Worm (Caenorhabditis elegans) whole organism, L2 larva: ENCODE measurements around the gene C47A4.1.

Experiments used
- C34F6.9 ChIP-seq: fragments of 150-350 bp; optimal IDR thresholded peaks from 2 replicates; lab custom pipeline; 2014; ENCODE audit warnings: missing biosample characterization, missing genetic modification characterization
- F13H6.1 ChIP-seq: sonication (generic microtip); optimal IDR thresholded peaks from 2 replicates; lab custom pipeline; 2016; ENCODE audit warnings: missing genetic modification characterization, missing compliant biosample characterization
- R02D3.7 ChIP-seq: fragments of 150-350 bp; optimal IDR thresholded peaks from 2 replicates; lab custom pipeline; 2014; ENCODE audit warnings: missing biosample characterization, missing genetic modification characterization
- alr-1 ChIP-seq: fragments of 150-350 bp; optimal IDR thresholded peaks from 2 replicates; lab custom pipeline; 2014; ENCODE audit warnings: missing biosample characterization, missing genetic modification characterization
- aly-2 ChIP-seq: fragments of 150-350 bp; optimal IDR thresholded peaks from 2 replicates; lab custom pipeline; 2014; ENCODE audit warnings: missing biosample characterization, missing genetic modification characterization
- ama-1 ChIP-seq: fragments of 150-350 bp; optimal IDR thresholded peaks from 2 replicates; lab custom pipeline; 2018; ENCODE audit warnings: inconsistent platforms
- blmp-1 ChIP-seq: sonication (generic microtip); optimal IDR thresholded peaks from 2 replicates; lab custom pipeline; 2017; ENCODE audit warnings: missing genetic modification characterization, mild to moderate bottlenecking, missing compliant biosample characterization, antibody characterized with exemption, moderate library complexity; ENCODE audit not compliant: insufficient read depth
- ceh-16 ChIP-seq: fragments of 150-350 bp; optimal IDR thresholded peaks from 2 replicates; lab custom pipeline; 2014; ENCODE audit warnings: missing biosample characterization, missing genetic modification characterization
- crh-2 ChIP-seq: sonication (generic microtip); optimal IDR thresholded peaks from 2 replicates; lab custom pipeline; 2017; ENCODE audit warnings: missing biosample characterization, missing genetic modification characterization
- dmd-4 ChIP-seq: sonication (generic microtip); optimal IDR thresholded peaks from 2 replicates; lab custom pipeline; 2017; ENCODE audit warnings: missing biosample characterization, missing genetic modification characterization
- egl-27 ChIP-seq: sonication (generic microtip); optimal IDR thresholded peaks from 3 replicates; lab custom pipeline; 2017; ENCODE audit warnings: missing biosample characterization, missing genetic modification reagents, missing genetic modification characterization
- fos-1 ChIP-seq: fragments of 150-350 bp; optimal IDR thresholded peaks from 2 replicates; lab custom pipeline; 2014; ENCODE audit warnings: missing biosample characterization, missing genetic modification characterization
- gmeb-1 ChIP-seq: fragments of 150-350 bp; optimal IDR thresholded peaks from 2 replicates; lab custom pipeline; 2014; ENCODE audit warnings: missing biosample characterization, missing genetic modification characterization
- lin-11 ChIP-seq: fragments of 150-350 bp; sonication (generic microtip); optimal IDR thresholded peaks from 2 replicates; lab custom pipeline; 2014; ENCODE audit warnings: missing biosample characterization, missing genetic modification characterization, inconsistent platforms, mixed read lengths
- lin-13 ChIP-seq: fragments of 150-350 bp; optimal IDR thresholded peaks from 2 replicates; lab custom pipeline; 2014; ENCODE audit warnings: missing biosample characterization, missing genetic modification reagents, missing genetic modification characterization
- lsy-2 ChIP-seq, 2 experiments: fragments of 150-350 bp in 1 of 2; sonication (generic microtip) in 1 of 2; optimal IDR thresholded peaks; 2 replicates each; lab custom pipeline; 2014 to 2017; ENCODE audit warnings: missing biosample characterization in 2 of 2, missing genetic modification characterization in 2 of 2
- mab-5 ChIP-seq: fragments of 150-350 bp; optimal IDR thresholded peaks from 2 replicates; lab custom pipeline; 2014; ENCODE audit warnings: missing biosample characterization, missing genetic modification characterization
- mbf-1 ChIP-seq: sonication (generic microtip); optimal IDR thresholded peaks from 2 replicates; lab custom pipeline; 2017; ENCODE audit warnings: missing biosample characterization, missing genetic modification characterization
- nhr-10 ChIP-seq: sonication (generic microtip); optimal IDR thresholded peaks from 2 replicates; lab custom pipeline; 2017; ENCODE audit warnings: missing biosample characterization, missing genetic modification characterization
- nhr-11 ChIP-seq: fragments of 150-350 bp; optimal IDR thresholded peaks from 2 replicates; lab custom pipeline; 2014; ENCODE audit warnings: missing biosample characterization, missing genetic modification characterization
- nhr-129 ChIP-seq: fragments of 150-350 bp; optimal IDR thresholded peaks from 2 replicates; lab custom pipeline; 2014; ENCODE audit warnings: missing biosample characterization, missing genetic modification characterization
- nhr-21 ChIP-seq: fragments of 150-350 bp; optimal IDR thresholded peaks from 2 replicates; lab custom pipeline; 2014; ENCODE audit warnings: missing biosample characterization, missing genetic modification characterization
- nhr-237 ChIP-seq: fragments of 150-350 bp; optimal IDR thresholded peaks from 2 replicates; lab custom pipeline; 2014; ENCODE audit warnings: missing biosample characterization, missing genetic modification characterization
- nhr-25 ChIP-seq: fragments of 150-350 bp; sonication (generic microtip); optimal IDR thresholded peaks from 3 replicates; lab custom pipeline; 2014; ENCODE audit warnings: missing biosample characterization, missing genetic modification characterization
- nhr-6 ChIP-seq: fragments of 150-350 bp; optimal IDR thresholded peaks from 2 replicates; lab custom pipeline; 2014; ENCODE audit warnings: missing biosample characterization, missing genetic modification characterization
- peb-1 ChIP-seq: fragments of 150-350 bp; optimal IDR thresholded peaks from 2 replicates; lab custom pipeline; 2014; ENCODE audit warnings: missing biosample characterization, missing genetic modification characterization
- sem-4 ChIP-seq: fragments of 150-350 bp; optimal IDR thresholded peaks from 2 replicates; lab custom pipeline; 2014; ENCODE audit warnings: missing biosample characterization, missing genetic modification reagents, missing genetic modification characterization
- skn-1 ChIP-seq: sonication (generic microtip); optimal IDR thresholded peaks from 2 replicates; lab custom pipeline; 2017; ENCODE audit warnings: missing biosample characterization, missing genetic modification characterization
- sma-3 ChIP-seq: sonication (generic microtip); optimal IDR thresholded peaks from 2 replicates; lab custom pipeline; 2016; ENCODE audit warnings: missing genetic modification reagents, missing genetic modification characterization, missing compliant biosample characterization
- sma-9 ChIP-seq, 2 experiments: fragments of 150-350 bp in 1 of 2; sonication (generic microtip) in 1 of 2; optimal IDR thresholded peaks; 2 replicates each; lab custom pipeline; 2014 to 2016; ENCODE audit warnings: missing genetic modification characterization in 2 of 2, mild to moderate bottlenecking in 1 of 2, missing biosample characterization in 1 of 2, missing compliant biosample characterization in 1 of 2, missing genetic modification reagents in 1 of 2, moderate library complexity in 1 of 2
- snpc-4 ChIP-seq: fragments of 150-350 bp; optimal IDR thresholded peaks from 2 replicates; lab custom pipeline; 2014; ENCODE audit warnings: missing biosample characterization, missing genetic modification characterization
- unc-55 ChIP-seq: fragments of 150-350 bp; sonication (generic microtip); optimal IDR thresholded peaks from 3 replicates; lab custom pipeline; 2014; ENCODE audit warnings: missing biosample characterization, missing genetic modification reagents, missing genetic modification characterization
- unc-62 ChIP-seq: fragments of 150-350 bp; optimal IDR thresholded peaks from 2 replicates; lab custom pipeline; 2014; ENCODE audit warnings: missing biosample characterization, missing genetic modification reagents, missing genetic modification characterization
- zag-1 ChIP-seq: fragments of 150-350 bp; optimal IDR thresholded peaks from 2 replicates; lab custom pipeline; 2014; ENCODE audit warnings: missing biosample characterization, missing genetic modification characterization
- ztf-1 ChIP-seq: fragments of 200-800 bp; sonication (Bioruptor generic); conservative IDR thresholded peaks from 2 replicates; pipeline ENCODE4 v1.3.6; 2022; ENCODE audit warnings: missing genetic modification characterization, missing compliant biosample characterization
- ztf-4 ChIP-seq: fragments of 150-350 bp; optimal IDR thresholded peaks from 2 replicates; lab custom pipeline; 2014; ENCODE audit warnings: missing biosample characterization, missing genetic modification characterization

C47A4.1 gene

DNA sequence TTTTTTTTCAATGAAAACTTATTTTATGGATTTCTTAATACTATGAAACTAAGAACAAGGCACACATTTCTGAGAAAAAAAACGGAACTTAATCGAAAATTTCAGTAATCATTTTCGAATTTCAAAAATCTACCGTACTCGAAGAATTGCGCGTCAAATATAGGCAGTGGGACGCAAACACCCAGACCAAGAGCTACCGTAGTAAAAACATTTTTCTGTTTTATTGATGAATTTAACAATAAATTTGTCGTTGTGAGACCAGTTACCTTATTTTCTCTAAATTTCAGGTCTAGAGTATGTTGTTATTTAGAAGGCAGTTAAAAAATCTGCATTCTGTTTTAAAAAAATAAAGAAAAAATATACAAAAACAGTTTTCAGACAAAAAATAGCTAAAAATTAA, 28.5 kb downstream of the C47A4.1 start:
- TF ChIP-seq nhr-11 (tag; lab: Kevin White, UChicago) (no peak), peb-1 (tag; lab: Kevin White, UChicago) (no peak), alr-1 (tag; lab: Kevin White, UChicago) (no peak), ama-1 (lab: Kevin White, UChicago) (no peak), nhr-6 (tag; lab: Kevin White, UChicago) (no peak), sma-9 (GFP tag; optimal IDR thresholded peaks at IDR 0.05; lab: Kevin White, UChicago) (no peak), sma-9 (tag; optimal IDR thresholded peaks at IDR 0.05; lab: Kevin White, UChicago) (no peak), ztf-4 (tag; lab: Kevin White, UChicago) (no peak), blmp-1 (tag; lab: Kevin White, UChicago) (no peak), lin-11 (tag; lab: Kevin White, UChicago) (no peak)

DNA sequence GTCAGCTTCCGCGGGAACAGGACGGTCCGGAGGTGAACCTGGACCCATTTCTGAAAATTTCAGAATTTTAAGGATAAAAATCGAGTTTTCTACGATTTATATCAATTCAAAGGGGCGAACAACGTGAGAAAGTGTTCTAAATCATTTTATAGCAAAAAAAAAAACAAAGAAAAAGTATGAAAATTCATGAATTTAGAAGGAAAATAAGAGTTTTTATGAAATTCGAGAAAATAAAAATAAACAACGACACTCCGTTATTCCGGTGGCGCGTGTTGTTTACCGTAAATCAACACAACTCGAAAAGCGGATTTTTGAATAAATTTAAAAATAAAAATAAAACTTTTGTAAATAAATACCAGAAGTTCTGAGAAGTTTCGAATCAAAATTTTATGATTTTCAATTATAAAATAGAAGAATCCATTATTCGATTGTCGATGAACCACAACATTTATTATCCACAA, 29.2 kb downstream of the C47A4.1 start, which contains the start of gene nyn-1:
nyn-1 (minus strand) TSS at position 51 of the 461 bp plus-strand sequence.
- TF ChIP-seq peb-1 (tag; lab: Kevin White, UChicago): no peak
- TF ChIP-seq nhr-11 (tag; lab: Kevin White, UChicago): no peak
- no peak for TF ChIP-seq unc-62
- TF ChIP-seq skn-1: no peak

DNA sequence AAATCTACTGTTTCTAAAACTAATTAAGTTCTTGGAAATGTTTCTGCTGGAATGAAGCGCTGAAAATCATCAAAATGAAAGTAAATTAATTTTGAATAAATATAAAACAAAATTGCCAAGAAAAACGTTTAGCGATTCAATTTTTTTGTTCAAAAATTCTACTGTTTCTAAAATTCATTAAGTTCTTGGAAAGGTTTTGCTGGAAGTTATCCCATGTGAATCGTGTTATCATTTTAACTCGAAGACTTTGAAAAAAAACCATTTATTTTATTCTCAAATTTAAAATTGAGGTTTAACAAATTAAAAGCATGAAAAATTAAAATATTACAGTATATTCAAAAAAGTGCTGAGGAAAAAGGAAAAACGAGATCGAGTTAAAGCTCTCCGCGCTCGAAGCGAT, 31.4 kb downstream of the C47A4.1 start:
- no peak for TF ChIP-seq gmeb-1 (tag; lab: Kevin White, UChicago)
- TF ChIP-seq fos-1 (tag; lab: Kevin White, UChicago): no peak
- no peak for TF ChIP-seq nhr-10 (tag; lab: Kevin White, UChicago)
- TF ChIP-seq peb-1 (tag; lab: Kevin White, UChicago): no peak
- TF ChIP-seq unc-55 (GFP tag; lab: Kevin White, UChicago): no peak
- TF ChIP-seq ztf-1: no peak

DNA sequence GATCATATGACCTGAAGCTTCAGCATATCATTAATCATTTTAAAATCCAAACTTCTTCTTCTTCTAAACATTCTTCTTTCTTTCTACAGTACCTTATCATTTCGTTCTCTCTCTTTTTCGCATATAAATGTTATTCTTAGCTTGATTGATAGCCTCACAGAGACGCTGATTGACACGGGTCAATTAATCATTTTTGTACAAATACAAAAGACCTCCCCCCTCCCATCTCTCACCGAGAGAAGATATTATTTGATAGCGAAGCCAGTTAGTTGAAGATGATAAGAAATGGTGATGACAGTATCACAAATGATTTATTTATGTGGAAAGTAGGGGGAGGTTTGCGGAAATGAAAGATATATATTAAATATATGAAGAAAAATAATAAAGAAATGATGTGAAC, 33.4 kb downstream of the C47A4.1 start:
- TF ChIP-seq nhr-10 (tag; lab: Kevin White, UChicago) (no peak), nhr-11 (tag; lab: Kevin White, UChicago) (no peak), ceh-16 (tag; lab: Kevin White, UChicago) (no peak), C34F6.9 (no peak), zag-1 (tag; lab: Kevin White, UChicago) (no peak), lin-13 (no peak), sem-4 (no peak), crh-2 (tag; lab: Kevin White, UChicago) (peak; percentile 57), snpc-4 (tag; lab: Kevin White, UChicago) (no peak), nhr-6 (tag; lab: Kevin White, UChicago) (no peak), mab-5 (peak; percentile 89), blmp-1 (tag; lab: Kevin White, UChicago) (peak; percentile 34), F13H6.1 (tag; lab: Kevin White, UChicago) (peak; percentile 17), nhr-25 (tag; lab: Kevin White, UChicago) (peak; percentile 89), gmeb-1 (tag; lab: Kevin White, UChicago) (peak; percentile 47), nhr-129 (tag; lab: Kevin White, UChicago) (peak; percentile 13), nhr-237 (tag; lab: Kevin White, UChicago) (no peak), alr-1 (tag; lab: Kevin White, UChicago) (no peak), lsy-2 (tag; optimal IDR thresholded peaks at IDR 0.05; lab: Kevin White, UChicago) (peak in 1 of 2 experiments; percentile 68), skn-1 (no peak), sma-3 (GFP tag; lab: Kevin White, UChicago) (peak; percentile 83), ztf-1 (no peak), nhr-21 (peak; percentile 91), unc-62 (peak; percentile 86), dmd-4 (tag; lab: Kevin White, UChicago) (no peak), aly-2 (tag; lab: Kevin White, UChicago) (no peak), fos-1 (tag; lab: Kevin White, UChicago) (peak; percentile 64), sma-9 (GFP tag; optimal IDR thresholded peaks at IDR 0.05; lab: Kevin White, UChicago) (no peak), sma-9 (tag; optimal IDR thresholded peaks at IDR 0.05; lab: Kevin White, UChicago) (no peak), R02D3.7 (tag; lab: Kevin White, UChicago) (no peak), egl-27 (tag; lab: Kevin White, UChicago) (peak; percentile 60), lin-11 (tag; lab: Kevin White, UChicago) (no peak), mbf-1 (tag; lab: Kevin White, UChicago) (no peak)
